Fruit fly (Drosophila melanogaster) whole organism, wandering third instar larva: Measurements from ENCODE around the gene ergic53.

Source experiments
- Abd-B ChIP-seq: fragments of >200 bp; optimal IDR thresholded peaks from 2 replicates; lab custom pipeline; 2017; ENCODE audit warnings: missing biosample characterization, missing genetic modification characterization
- CG32264 ChIP-seq: fragments of 200-800 bp; sonication (Bioruptor generic); optimal IDR thresholded peaks from 2 replicates; lab custom pipeline; 2016; ENCODE audit warnings: missing biosample characterization, missing genetic modification characterization
- CG9705 ChIP-seq: fragments of 200-800 bp; sonication (Bioruptor generic); optimal IDR thresholded peaks from 2 replicates; lab custom pipeline; 2018; ENCODE audit warnings: missing biosample characterization, mild to moderate bottlenecking, missing genetic modification characterization
- CrebA ChIP-seq: fragments of 200-800 bp; sonication (Bioruptor generic); optimal IDR thresholded peaks from 2 replicates; lab custom pipeline; 2016; ENCODE audit warnings: missing biosample characterization, mild to moderate bottlenecking, missing genetic modification characterization, borderline replicate concordance
- Dif ChIP-seq: fragments of 200-275, 200-300 bp; sonication (Bioruptor generic); optimal IDR thresholded peaks from 2 replicates; lab custom pipeline; 2018; ENCODE audit warnings: missing biosample characterization, missing genetic modification characterization; ENCODE audit not compliant: partially characterized antibody
- GATAd ChIP-seq: sonication (Bioruptor generic); optimal IDR thresholded peaks from 2 replicates; lab custom pipeline; 2016; ENCODE audit warnings: missing biosample characterization, missing genetic modification characterization
- HLH106 ChIP-seq: fragments of 200-800 bp; optimal IDR thresholded peaks from 3 replicates; lab custom pipeline; 2019; ENCODE audit warnings: missing biosample characterization, mild to moderate bottlenecking, missing genetic modification characterization, moderate library complexity
- Hnf4 ChIP-seq: fragments of 200-800 bp; sonication (Bioruptor generic); optimal IDR thresholded peaks from 2 replicates; lab custom pipeline; 2016; ENCODE audit warnings: missing biosample characterization, mild to moderate bottlenecking, missing genetic modification characterization
- Hr78 ChIP-seq: fragments of >200 bp; optimal IDR thresholded peaks from 2 replicates; lab custom pipeline; 2017; ENCODE audit warnings: missing biosample characterization, missing genetic modification characterization
- Hr83 ChIP-seq: fragments of 200-300 bp; sonication (Bioruptor generic); optimal IDR thresholded peaks from 2 replicates; lab custom pipeline; 2016; ENCODE audit warnings: missing biosample characterization, mild to moderate bottlenecking, missing genetic modification characterization, moderate library complexity; ENCODE audit not compliant: poor library complexity, severe bottlenecking
- Myc ChIP-seq: fragments of >200 bp; optimal IDR thresholded peaks from 2 replicates; lab custom pipeline; 2017
- OdsH ChIP-seq: fragments of 200-800 bp; sonication (Bioruptor generic); optimal IDR thresholded peaks from 2 replicates; lab custom pipeline; 2016; ENCODE audit warnings: missing biosample characterization, mild to moderate bottlenecking, missing genetic modification characterization
- Rel ChIP-seq, 2 experiments: fragments of 200-800 bp; sonication (Bioruptor generic) in 1 of 2; optimal IDR thresholded peaks; 2 replicates in 1 of 2; 3 replicates in 1 of 2; lab custom pipeline; 2016 to 2019; ENCODE audit warnings: mild to moderate bottlenecking in 2 of 2, missing biosample characterization in 2 of 2, missing genetic modification characterization in 2 of 2, moderate library complexity in 1 of 2
- br ChIP-seq: fragments of 200-800 bp; sonication (Bioruptor generic); optimal IDR thresholded peaks from 2 replicates; lab custom pipeline; 2016; ENCODE audit warnings: missing biosample characterization, missing genetic modification characterization
- brk ChIP-seq: fragments of 200-800 bp; sonication (Bioruptor generic); optimal IDR thresholded peaks from 2 replicates; lab custom pipeline; 2016; ENCODE audit warnings: missing biosample characterization, mild to moderate bottlenecking, missing genetic modification characterization
- dl ChIP-seq, 2 experiments: fragments of 175-275, 200-275 bp in 1 of 2; fragments of 200-275 bp in 1 of 2; sonication (Bioruptor generic); optimal IDR thresholded peaks; lab custom pipeline; 2018; ENCODE audit warnings: mild to moderate bottlenecking in 2 of 2, missing biosample characterization in 2 of 2, missing genetic modification characterization in 2 of 2, moderate library complexity in 2 of 2; ENCODE audit not compliant: partially characterized antibody in 2 of 2, insufficient read depth in 1 of 2
- dmrt93B ChIP-seq: fragments of 200-800 bp; sonication (Bioruptor generic); optimal IDR thresholded peaks from 2 replicates; lab custom pipeline; 2018; ENCODE audit warnings: missing biosample characterization, mild to moderate bottlenecking, missing genetic modification characterization
- dsf ChIP-seq: sonication (Bioruptor generic); optimal IDR thresholded peaks from 2 replicates; lab custom pipeline; 2016; ENCODE audit warnings: missing biosample characterization, missing genetic modification characterization, borderline replicate concordance
- ey ChIP-seq: fragments of 200-800 bp; sonication (Bioruptor generic); optimal IDR thresholded peaks from 2 replicates; lab custom pipeline; 2016; ENCODE audit warnings: missing biosample characterization, missing genetic modification characterization
- foxo ChIP-seq, 2 experiments: fragments of 200-800 bp; sonication (Bioruptor generic); optimal IDR thresholded peaks; 2 replicates in 1 of 2; 3 replicates in 1 of 2; lab custom pipeline; 2016 to 2017; ENCODE audit warnings: missing biosample characterization in 2 of 2, missing genetic modification characterization in 2 of 2
- fru ChIP-seq: fragments of 200-800 bp; sonication (Bioruptor generic); optimal IDR thresholded peaks from 3 replicates; lab custom pipeline; 2016; ENCODE audit warnings: missing biosample characterization, mild to moderate bottlenecking, missing genetic modification characterization
- h ChIP-seq: fragments of 200-800 bp; sonication (Bioruptor generic); optimal IDR thresholded peaks from 3 replicates; lab custom pipeline; 2016; ENCODE audit warnings: missing biosample characterization, mild to moderate bottlenecking, missing genetic modification characterization
- pan ChIP-seq: fragments of >200 bp; optimal IDR thresholded peaks from 2 replicates; lab custom pipeline; 2017
- psq ChIP-seq: fragments of 200-800 bp; sonication (Bioruptor generic); optimal IDR thresholded peaks from 3 replicates; lab custom pipeline; 2017; ENCODE audit warnings: missing biosample characterization, mild to moderate bottlenecking, missing genetic modification characterization, moderate library complexity
- rgr ChIP-seq: fragments of 200-800 bp; sonication (Bioruptor generic); optimal IDR thresholded peaks from 3 replicates; lab custom pipeline; 2016; ENCODE audit warnings: missing biosample characterization, mild to moderate bottlenecking, missing genetic modification characterization
- sage ChIP-seq: fragments of 200-800 bp; sonication (Bioruptor generic); optimal IDR thresholded peaks from 2 replicates; lab custom pipeline; 2016; ENCODE audit warnings: missing biosample characterization, mild to moderate bottlenecking, missing genetic modification characterization
- sv ChIP-seq: fragments of 200-800 bp; sonication (Bioruptor generic); optimal IDR thresholded peaks from 3 replicates; lab custom pipeline; 2016; ENCODE audit warnings: missing biosample characterization, missing genetic modification characterization
- usp ChIP-seq: fragments of >200 bp; optimal IDR thresholded peaks from 2 replicates; lab custom pipeline; 2017; ENCODE audit warnings: missing biosample characterization, missing genetic modification characterization

The ergic53 gene

dm6 chr3L:8547104-8547523 is 12.3 kb downstream of the ergic53 start:
- TF ChIP-seq foxo (GFP tag; optimal IDR thresholded peaks at IDR 0.05; lab: Kevin White, UChicago): peak in 1 of 2 experiments; percentile 53
- peak; percentile 38 for TF ChIP-seq rgr (GFP tag; lab: Kevin White, UChicago)
- TF ChIP-seq OdsH (GFP tag; lab: Kevin White, UChicago): peak; percentile 61
- TF ChIP-seq dmrt93B (GFP tag; lab: Kevin White, UChicago): peak; percentile 12
- peak; percentile 2 for TF ChIP-seq psq (GFP tag; lab: Kevin White, UChicago)
- peak; percentile 39 for TF ChIP-seq HLH106
- no peak for TF ChIP-seq sage (GFP tag; lab: Kevin White, UChicago)
- TF ChIP-seq fru (GFP tag; lab: Kevin White, UChicago): peak; percentile 5
- peak; percentile 41 for TF ChIP-seq h (GFP tag; lab: Kevin White, UChicago)
- TF ChIP-seq ey (GFP tag; lab: Kevin White, UChicago): peak; percentile 35
- TF ChIP-seq sv: peak; percentile 83
- TF ChIP-seq CG9705 (GFP tag; lab: Kevin White, UChicago): no peak
- TF ChIP-seq Rel (GFP tag; optimal IDR thresholded peaks at IDR 0.05; lab: Kevin White, UChicago): no peak
- no peak for TF ChIP-seq Rel (tag; optimal IDR thresholded peaks at IDR 0.05; lab: Kevin White, UChicago)

- TF ChIP-seq psq (GFP tag; lab: Kevin White, UChicago): no peak
- TF ChIP-seq sv: no peak
- TF ChIP-seq usp (GFP tag; lab: Kevin White, UChicago): no peak
- TF ChIP-seq Hnf4 (GFP tag; lab: Kevin White, UChicago): no peak
- TF ChIP-seq brk (GFP tag; lab: Kevin White, UChicago): no peak
- no peak for TF ChIP-seq CrebA (GFP tag; lab: Kevin White, UChicago)
- no peak for TF ChIP-seq h (GFP tag; lab: Kevin White, UChicago)
These were observed 14.6 kb downstream of the ergic53 start for dm6 chr3L:8549183-8549890.

dm6 chr3L:8550836-8551235 is 16.1 kb downstream of the ergic53 start:
- TF ChIP-seq GATAd (GFP tag; lab: Kevin White, UChicago) (no peak), ey (GFP tag; lab: Kevin White, UChicago) (no peak), Hr83 (no peak), Rel (GFP tag; optimal IDR thresholded peaks at IDR 0.05; lab: Kevin White, UChicago) (no peak), Rel (tag; optimal IDR thresholded peaks at IDR 0.05; lab: Kevin White, UChicago) (peak; percentile 32)
- TF ChIP-seq, all 38 proteins: peak for 1

dm6 chr3L:8553125-8553524 is 18.3 kb downstream of the ergic53 start:
- no peak for TF ChIP-seq foxo (GFP tag; optimal IDR thresholded peaks at IDR 0.05; lab: Kevin White, UChicago)
- no peak for TF ChIP-seq sv
- no peak for TF ChIP-seq dsf (GFP tag; lab: Kevin White, UChicago)
- no peak for TF ChIP-seq brk (GFP tag; lab: Kevin White, UChicago)
- TF ChIP-seq Myc: no peak
- no peak for TF ChIP-seq Hr83
- TF ChIP-seq br (GFP tag; lab: Kevin White, UChicago): no peak
- no peak for TF ChIP-seq CG9705 (GFP tag; lab: Kevin White, UChicago)
- no peak for TF ChIP-seq Hnf4 (GFP tag; lab: Kevin White, UChicago)
- no peak for TF ChIP-seq dl (GFP tag; optimal IDR thresholded peaks at IDR 0.05; lab: Kevin White, UChicago; ENCODE audit: insufficient read depth in 1 of 2, partially characterized antibody in 2 of 2)
- no peak for TF ChIP-seq rgr (GFP tag; lab: Kevin White, UChicago)
- no peak for TF ChIP-seq CG32264
- no peak for TF ChIP-seq sage (GFP tag; lab: Kevin White, UChicago)
- no peak for TF ChIP-seq fru (GFP tag; lab: Kevin White, UChicago)
- no peak for TF ChIP-seq pan (lab: Kevin White, UChicago)
- no peak for TF ChIP-seq Rel (GFP tag; optimal IDR thresholded peaks at IDR 0.05; lab: Kevin White, UChicago)
- TF ChIP-seq Rel (tag; optimal IDR thresholded peaks at IDR 0.05; lab: Kevin White, UChicago): no peak

dm6 chr3L:8554024-8554642 is 19.4 kb downstream of the ergic53 start:
- TF ChIP-seq Abd-B (GFP tag; lab: Kevin White, UChicago) (no peak), psq (GFP tag; lab: Kevin White, UChicago) (no peak), Hr78 (GFP tag; lab: Kevin White, UChicago) (no peak), dsf (GFP tag; lab: Kevin White, UChicago) (no peak), Dif (GFP tag; lab: Kevin White, UChicago) (no peak)
